Worm (Caenorhabditis elegans): ENCODE results near the gene fbxa-59.
A peak's percentile ranks its signal among the peaks of the same experiment; 100 is the strongest.

Gene fbxa-59

ce11 chrIII:978889-979288 is 35.6 kb upstream of the fbxa-59 start:
- TF ChIP-seq nhr-25 (tag; optimal IDR thresholded peaks at IDR 0.05) (no peak), nhr-237 (tag; optimal IDR thresholded peaks at IDR 0.05) (no peak), mab-5 (tag; optimal IDR thresholded peaks at IDR 0.05) (no peak), ceh-82 (tag; optimal IDR thresholded peaks at IDR 0.05) (no peak), egl-27 (tag; optimal IDR thresholded peaks at IDR 0.05) (no peak), crh-2 (tag; optimal IDR thresholded peaks at IDR 0.05) (no peak), C34F6.9 (tag; optimal IDR thresholded peaks at IDR 0.05) (no peak), lin-11 (tag; optimal IDR thresholded peaks at IDR 0.05) (no peak), nhr-6 (tag; optimal IDR thresholded peaks at IDR 0.05) (no peak), sem-4 (tag; optimal IDR thresholded peaks at IDR 0.05) (no peak)

- TF ChIP-seq egl-27 (tag; optimal IDR thresholded peaks at IDR 0.05) (no peak), ztf-1 (GFP tag; conservative IDR thresholded peaks at IDR 0.05) (no peak), ZK546.5 (tag; optimal IDR thresholded peaks at IDR 0.05) (no peak), lsy-2 (tag; optimal IDR thresholded peaks at IDR 0.05) (no peak), R02D3.7 (tag; optimal IDR thresholded peaks at IDR 0.05) (no peak), C34F6.9 (tag; optimal IDR thresholded peaks at IDR 0.05) (no peak), zag-1 (tag; optimal IDR thresholded peaks at IDR 0.05) (no peak), nhr-25 (tag; optimal IDR thresholded peaks at IDR 0.05) (no peak), lin-11 (tag; optimal IDR thresholded peaks at IDR 0.05) (no peak), unc-55 (GFP tag; optimal IDR thresholded peaks at IDR 0.05) (no peak), sma-9 (GFP tag; optimal IDR thresholded peaks at IDR 0.05) (no peak), sma-9 (tag; optimal IDR thresholded peaks at IDR 0.05) (no peak), fos-1 (tag; optimal IDR thresholded peaks at IDR 0.05) (no peak), aly-2 (tag; optimal IDR thresholded peaks at IDR 0.05) (no peak), elt-3 (tag; optimal IDR thresholded peaks at IDR 0.05) (no peak), nhr-129 (tag; optimal IDR thresholded peaks at IDR 0.05) (no peak), mab-5 (tag; optimal IDR thresholded peaks at IDR 0.05) (no peak), sma-3 (GFP tag; optimal IDR thresholded peaks at IDR 0.05) (no peak), F13H6.1 (tag; optimal IDR thresholded peaks at IDR 0.05) (no peak)
These were observed 27.7 kb upstream of the fbxa-59 start for ce11 chrIII:970928-971327.

ce11 chrIII:966259-966658 is 23.0 kb upstream of the fbxa-59 start:
- TF ChIP-seq nhr-12 (tag; optimal IDR thresholded peaks at IDR 0.05), result no peak
- no peak for TF ChIP-seq mbf-1 (tag; optimal IDR thresholded peaks at IDR 0.05)
- no peak for TF ChIP-seq lin-13 (GFP tag; optimal IDR thresholded peaks at IDR 0.05)
- TF ChIP-seq R02D3.7 (tag; optimal IDR thresholded peaks at IDR 0.05), result no peak
- no peak for TF ChIP-seq peb-1 (tag; optimal IDR thresholded peaks at IDR 0.05)
- no peak for TF ChIP-seq unc-39 (tag; optimal IDR thresholded peaks at IDR 0.05)
- no peak for TF ChIP-seq alr-1 (tag; optimal IDR thresholded peaks at IDR 0.05)
- no peak for TF ChIP-seq lin-11 (tag; optimal IDR thresholded peaks at IDR 0.05)

- TF ChIP-seq nhr-6 (tag; optimal IDR thresholded peaks at IDR 0.05), result no peak
- no peak for TF ChIP-seq ama-1 (optimal IDR thresholded peaks at IDR 0.05)
- no peak for TF ChIP-seq Y55F3AM.14 (GFP tag; optimal IDR thresholded peaks at IDR 0.05)
- no peak for TF ChIP-seq unc-55 (GFP tag; optimal IDR thresholded peaks at IDR 0.05)
- TF ChIP-seq nhr-21 (tag; optimal IDR thresholded peaks at IDR 0.05), result no peak
- TF ChIP-seq dmd-4 (tag; optimal IDR thresholded peaks at IDR 0.05), result no peak
- TF ChIP-seq unc-39 (tag; optimal IDR thresholded peaks at IDR 0.05), result no peak
- TF ChIP-seq zag-1 (tag; optimal IDR thresholded peaks at IDR 0.05), result no peak
- no peak for TF ChIP-seq egl-27 (tag; optimal IDR thresholded peaks at IDR 0.05)
- no peak for TF ChIP-seq nhr-25 (tag; optimal IDR thresholded peaks at IDR 0.05)
- no peak for TF ChIP-seq alr-1 (tag; optimal IDR thresholded peaks at IDR 0.05)
- no peak for TF ChIP-seq blmp-1 (tag; optimal IDR thresholded peaks at IDR 0.05; ENCODE audit: insufficient read depth)
- no peak for TF ChIP-seq mab-5 (tag; optimal IDR thresholded peaks at IDR 0.05)
- no peak for TF ChIP-seq ceh-82 (tag; optimal IDR thresholded peaks at IDR 0.05)
- no peak for TF ChIP-seq elt-3 (tag; optimal IDR thresholded peaks at IDR 0.05)
- TF ChIP-seq sma-9 (GFP tag; optimal IDR thresholded peaks at IDR 0.05), result no peak
- no peak for TF ChIP-seq sma-9 (tag; optimal IDR thresholded peaks at IDR 0.05)
- TF ChIP-seq ZK546.5 (tag; optimal IDR thresholded peaks at IDR 0.05), result no peak
- no peak for TF ChIP-seq gmeb-1 (tag; optimal IDR thresholded peaks at IDR 0.05)
- TF ChIP-seq crh-2 (tag; optimal IDR thresholded peaks at IDR 0.05), result no peak
- no peak for TF ChIP-seq nhr-129 (tag; optimal IDR thresholded peaks at IDR 0.05)
These were observed 21.4 kb upstream of the fbxa-59 start for ce11 chrIII:964637-965036.

ce11 chrIII:961948-962347 is 18.7 kb upstream of the fbxa-59 start, which contains the start of gene fbxa-51:
fbxa-51 (plus strand) TSS chrIII:962269.
- peak; percentile 35 for TF ChIP-seq fos-1 (tag; optimal IDR thresholded peaks at IDR 0.05)
- no peak for TF ChIP-seq nhr-77 (tag; optimal IDR thresholded peaks at IDR 0.05)
